Worm (Caenorhabditis elegans) whole organism, L3 larva: ENCODE measurements around the gene meg-4.

ENCODE experiments used
- eor-1 ChIP-seq, 2 experiments: fragments of 150-350 bp; optimal IDR thresholded peaks; 2 replicates each; lab custom pipeline; 2014 to 2018; ENCODE audit warnings: missing biosample characterization in 2 of 2, missing genetic modification characterization in 2 of 2
- nhr-25 ChIP-seq: sonication (generic microtip); optimal IDR thresholded peaks from 2 replicates; lab custom pipeline; 2017; ENCODE audit warnings: missing biosample characterization, missing genetic modification characterization
- snpc-4 ChIP-seq: fragments of 150-350 bp; optimal IDR thresholded peaks from 2 replicates; lab custom pipeline; 2014; ENCODE audit warnings: missing biosample characterization, missing genetic modification characterization

- TF ChIP-seq snpc-4 (no peak), eor-1 (tag; optimal IDR thresholded peaks at IDR 0.05; lab: Kevin White, UChicago) (no peak), nhr-25 (tag; lab: Kevin White, UChicago) (no peak)
Measured at ce11 chrX:1718479-1718878, 35.7 kb downstream of the meg-4 start, which contains the start of gene fbxa-53.
